Fruit fly (Drosophila melanogaster) whole organism, embryonic: ENCODE measurements around the gene CG31431.
A peak's percentile ranks its signal among the peaks of the same experiment; 100 is the strongest.

ENCODE experiments used
- Ada2b ChIP-seq: fragments of 200-800 bp; sonication (Bioruptor generic); IDR thresholded peaks from 2 replicates; pipeline ENCODE4 v1.3.6; 2022; ENCODE audit warnings: missing biosample characterization, missing genetic modification characterization
- Bgb ChIP-seq: fragments of 200-800 bp; sonication (Bioruptor generic); IDR thresholded peaks from 2 replicates; pipeline ENCODE4 v1.3.6; 2022; ENCODE audit warnings: missing biosample characterization, missing genetic modification characterization; ENCODE audit not compliant: partially characterized antibody
- Blimp-1 ChIP-seq: fragments of 200-800 bp; sonication (Bioruptor generic); optimal IDR thresholded peaks from 3 replicates; lab custom pipeline; 2018; ENCODE audit warnings: missing biosample characterization, missing genetic modification characterization, mild to moderate bottlenecking, moderate library complexity, missing genetic modification reagents
- CG10267 ChIP-seq: fragments of 200-800 bp; sonication (Bioruptor generic); optimal IDR thresholded peaks from 2 replicates; lab custom pipeline; 2018; ENCODE audit warnings: missing biosample characterization, mild to moderate bottlenecking, missing genetic modification characterization, moderate library complexity
- CG10543 ChIP-seq: fragments of 200-800 bp; sonication (Bioruptor generic); optimal IDR thresholded peaks from 3 replicates; lab custom pipeline; 2017; ENCODE audit warnings: missing biosample characterization, mild to moderate bottlenecking, missing genetic modification characterization, moderate library complexity
- CG12299 ChIP-seq: fragments of 200-800 bp; sonication (Bioruptor generic); optimal IDR thresholded peaks from 2 replicates; lab custom pipeline; 2018; ENCODE audit warnings: missing biosample characterization, mild to moderate bottlenecking, missing genetic modification characterization
- CG12744 ChIP-seq: fragments of 200-800 bp; sonication (Bioruptor generic); optimal IDR thresholded peaks from 2 replicates; lab custom pipeline; 2016; ENCODE audit warnings: missing biosample characterization, missing genetic modification characterization
- CG13123 ChIP-seq: fragments of 200-800 bp; sonication (Bioruptor generic); optimal IDR thresholded peaks from 2 replicates; lab custom pipeline; 2016; ENCODE audit warnings: missing biosample characterization, missing genetic modification characterization
- CG14050 ChIP-seq: fragments of 200-800 bp; sonication (Bioruptor generic); IDR thresholded peaks from 3 replicates; pipeline ENCODE4 v1.3.6; 2022; ENCODE audit warnings: missing biosample characterization, missing genetic modification characterization
- CG14860 ChIP-seq: fragments of 200-800 bp; sonication (Bioruptor generic); IDR thresholded peaks from 3 replicates; pipeline ENCODE4 v1.3.6; 2022; ENCODE audit warnings: missing biosample characterization, missing genetic modification characterization; ENCODE audit not compliant: partially characterized antibody
- CG15269 ChIP-seq: fragments of 200-800 bp; sonication (Bioruptor generic); optimal IDR thresholded peaks from 2 replicates; lab custom pipeline; 2018; ENCODE audit warnings: missing biosample characterization, mild to moderate bottlenecking, missing genetic modification characterization, moderate library complexity
- CG17328 ChIP-seq: fragments of 200-800 bp; sonication (Bioruptor generic); IDR thresholded peaks from 2 replicates; pipeline ENCODE4 v1.3.6; 2022; ENCODE audit warnings: missing biosample characterization, missing genetic modification characterization
- CG2116 ChIP-seq: fragments of 200-800 bp; sonication (Bioruptor generic); optimal IDR thresholded peaks from 3 replicates; lab custom pipeline; 2018; ENCODE audit warnings: missing biosample characterization, mild to moderate bottlenecking, missing genetic modification characterization
- CG2889 ChIP-seq: fragments of 200-800 bp; sonication (Bioruptor generic); IDR thresholded peaks from 3 replicates; pipeline ENCODE4 v1.3.6; 2022; ENCODE audit warnings: missing biosample characterization, missing genetic modification characterization
- CG30403 ChIP-seq: fragments of 200-800 bp; sonication (Bioruptor generic); optimal IDR thresholded peaks from 3 replicates; lab custom pipeline; 2016; ENCODE audit warnings: missing biosample characterization, missing genetic modification characterization
- CG31224 ChIP-seq: fragments of 200-800 bp; sonication (Bioruptor generic); IDR thresholded peaks from 2 replicates; pipeline ENCODE4 v1.3.6; 2022; ENCODE audit warnings: missing biosample characterization, missing genetic modification characterization
- CG33557 ChIP-seq: fragments of 200-800 bp; sonication (Bioruptor generic); optimal IDR thresholded peaks from 2 replicates; lab custom pipeline; 2019; ENCODE audit warnings: missing biosample characterization, mild to moderate bottlenecking, missing genetic modification characterization, moderate library complexity
- CG4730 ChIP-seq: fragments of 200-800 bp; sonication (Bioruptor generic); IDR thresholded peaks from 2 replicates; pipeline ENCODE4 v1.3.6; 2022; ENCODE audit warnings: missing biosample characterization, missing genetic modification characterization
- CG6272 ChIP-seq: fragments of 200-800 bp; sonication (Bioruptor generic); IDR thresholded peaks from 2 replicates; pipeline ENCODE4 v1.3.6; 2022; ENCODE audit warnings: missing biosample characterization, missing genetic modification characterization
- CG9609 ChIP-seq: fragments of 200-800 bp; sonication (Bioruptor generic); optimal IDR thresholded peaks from 3 replicates; lab custom pipeline; 2016; ENCODE audit warnings: missing biosample characterization, missing genetic modification characterization
- CTCF ChIP-seq: fragments of 200-800 bp; sonication (Bioruptor generic); optimal IDR thresholded peaks from 2 replicates; lab custom pipeline; 2017; ENCODE audit warnings: missing biosample characterization, mild to moderate bottlenecking, missing genetic modification characterization, moderate library complexity
- D19A ChIP-seq: fragments of 200-800 bp; optimal IDR thresholded peaks from 3 replicates; lab custom pipeline; 2019; ENCODE audit warnings: missing biosample characterization, mild to moderate bottlenecking, missing genetic modification characterization, moderate library complexity
- Dek ChIP-seq: fragments of 200-800 bp; sonication (Bioruptor generic); optimal IDR thresholded peaks from 3 replicates; lab custom pipeline; 2019; ENCODE audit warnings: missing biosample characterization, mild to moderate bottlenecking, missing genetic modification characterization, moderate library complexity
- ERR ChIP-seq: fragments of 200-800 bp; sonication (Bioruptor generic); optimal IDR thresholded peaks from 2 replicates; lab custom pipeline; 2016; ENCODE audit warnings: missing biosample characterization, missing genetic modification characterization
- H2.0 ChIP-seq: fragments of 200-800 bp; sonication (Bioruptor generic); IDR thresholded peaks from 2 replicates; pipeline ENCODE4 v1.3.6; 2022; ENCODE audit warnings: missing biosample characterization, missing genetic modification characterization
- Lim3 ChIP-seq: fragments of 200-800 bp; sonication (Bioruptor generic); IDR thresholded peaks from 2 replicates; pipeline ENCODE4 v1.3.6; 2022; ENCODE audit warnings: missing biosample characterization, missing genetic modification characterization
- Lpt ChIP-seq: fragments of >200 bp; optimal IDR thresholded peaks from 2 replicates; lab custom pipeline; 2018; ENCODE audit warnings: missing biosample characterization, missing genetic modification characterization
- NC2β ChIP-seq: fragments of 200-800 bp; sonication (Bioruptor generic); optimal IDR thresholded peaks from 2 replicates; lab custom pipeline; 2016; ENCODE audit warnings: missing biosample characterization, missing genetic modification characterization
- PHDP ChIP-seq: fragments of 200-800 bp; sonication (Bioruptor generic); optimal IDR thresholded peaks from 3 replicates; lab custom pipeline; 2018; ENCODE audit warnings: missing biosample characterization, mild to moderate bottlenecking, missing genetic modification characterization, moderate library complexity
- Six4 ChIP-seq: fragments of 200-800 bp; sonication (Bioruptor generic); optimal IDR thresholded peaks from 2 replicates; lab custom pipeline; 2016; ENCODE audit warnings: missing biosample characterization, missing genetic modification characterization
- Sox102F ChIP-seq: fragments of 200-800 bp; sonication (Bioruptor generic); optimal IDR thresholded peaks from 2 replicates; lab custom pipeline; 2018; ENCODE audit warnings: missing biosample characterization, mild to moderate bottlenecking, missing genetic modification characterization, moderate library complexity
- Sry-β ChIP-seq: fragments of 200-800 bp; sonication (Bioruptor generic); optimal IDR thresholded peaks from 2 replicates; lab custom pipeline; 2018; ENCODE audit warnings: missing biosample characterization, mild to moderate bottlenecking, missing genetic modification characterization, moderate library complexity
- Sry-δ ChIP-seq: fragments of 200-800 bp; sonication (Bioruptor generic); optimal IDR thresholded peaks from 2 replicates; lab custom pipeline; 2016; ENCODE audit warnings: missing biosample characterization, missing genetic modification characterization
- Tbp ChIP-seq: fragments of >200 bp; optimal IDR thresholded peaks from 2 replicates; lab custom pipeline; 2018; ENCODE audit warnings: missing biosample characterization, missing genetic modification characterization
- Trl ChIP-seq, 3 experiments: fragments of >200 bp in 2 of 3; fragments of 200-800 bp in 1 of 3; sonication (Bioruptor generic) in 1 of 3; optimal IDR thresholded peaks; 2 replicates in 1 of 3; 3 replicates in 2 of 3; lab custom pipeline; 2016 to 2017; ENCODE audit warnings: missing biosample characterization in 1 of 3, missing genetic modification characterization in 1 of 3
- amos ChIP-seq: fragments of 200-800 bp; sonication (Bioruptor generic); IDR thresholded peaks from 2 replicates; pipeline ENCODE4 v1.3.6; 2022; ENCODE audit warnings: missing biosample characterization, missing genetic modification characterization; ENCODE audit not compliant: partially characterized antibody
- ara ChIP-seq: fragments of 200-800 bp; sonication (Bioruptor generic); IDR thresholded peaks from 2 replicates; pipeline ENCODE4 v1.3.6; 2022; ENCODE audit warnings: missing biosample characterization, missing genetic modification characterization
- ase ChIP-seq: fragments of 200-800 bp; sonication (Bioruptor generic); IDR thresholded peaks from 3 replicates; pipeline ENCODE4 v1.3.6; 2022; ENCODE audit warnings: missing biosample characterization, missing genetic modification characterization
- cato ChIP-seq: fragments of 200-800 bp; sonication (Bioruptor generic); optimal IDR thresholded peaks from 2 replicates; lab custom pipeline; 2016; ENCODE audit warnings: missing biosample characterization, missing genetic modification characterization, borderline replicate concordance
- caup ChIP-seq: fragments of 200-800 bp; sonication (Bioruptor generic); optimal IDR thresholded peaks from 3 replicates; lab custom pipeline; 2017; ENCODE audit warnings: missing biosample characterization, mild to moderate bottlenecking, missing genetic modification characterization, moderate library complexity; ENCODE audit not compliant: severe bottlenecking
- crol ChIP-seq: fragments of 200-800 bp; sonication (Bioruptor generic); IDR thresholded peaks from 2 replicates; pipeline ENCODE4 v1.3.6; 2022; ENCODE audit warnings: missing biosample characterization, missing genetic modification characterization
- dysf ChIP-seq: fragments of 200-800 bp; sonication (Bioruptor generic); IDR thresholded peaks from 3 replicates; pipeline ENCODE4 v1.3.6; 2022; ENCODE audit warnings: missing biosample characterization, missing genetic modification characterization
- esg ChIP-seq: fragments of 200-800 bp; sonication (Bioruptor generic); conservative IDR thresholded peaks from 2 replicates; pipeline ENCODE4 v1.3.6; 2022; ENCODE audit warnings: missing biosample characterization, missing genetic modification characterization
- ind ChIP-seq: fragments of 200-800 bp; sonication (Bioruptor generic); optimal IDR thresholded peaks from 3 replicates; lab custom pipeline; 2016; ENCODE audit warnings: missing biosample characterization, missing genetic modification characterization
- kni ChIP-seq: fragments of 200-800 bp; sonication (Bioruptor generic); optimal IDR thresholded peaks from 3 replicates; lab custom pipeline; 2017; ENCODE audit warnings: mild to moderate bottlenecking, missing biosample characterization, missing genetic modification reagents, missing genetic modification characterization
- pan ChIP-seq, 4 experiments: fragments of >200 bp in 3 of 4; fragments of 200-800 bp in 1 of 4; sonication (Bioruptor generic) in 1 of 4; optimal IDR thresholded peaks in 3 of 4; IDR thresholded peaks in 1 of 4; 2 replicates each; pipeline versions ENCODE4 v1.3.6 to Lab custom; 2017 to 2022; ENCODE audit warnings: missing biosample characterization in 2 of 4, missing genetic modification characterization in 2 of 4, mixed read lengths in 1 of 4
- run ChIP-seq: fragments of 200-800 bp; sonication (Bioruptor generic); optimal IDR thresholded peaks from 3 replicates; lab custom pipeline; 2018; ENCODE audit warnings: missing biosample characterization, mild to moderate bottlenecking, missing genetic modification characterization
- so ChIP-seq: fragments of 200-800 bp; sonication (Bioruptor generic); IDR thresholded peaks from 3 replicates; pipeline ENCODE4 v1.3.6; 2022; ENCODE audit warnings: missing biosample characterization, missing genetic modification characterization
- trem ChIP-seq: fragments of 200-800 bp; optimal IDR thresholded peaks from 3 replicates; lab custom pipeline; 2019; ENCODE audit warnings: missing biosample characterization, mild to moderate bottlenecking, missing genetic modification characterization, moderate library complexity
- vnd ChIP-seq: fragments of 200-800 bp; sonication (Bioruptor generic); IDR thresholded peaks from 3 replicates; pipeline ENCODE4 v1.3.6; 2022; ENCODE audit warnings: missing biosample characterization, missing genetic modification characterization; ENCODE audit not compliant: partially characterized antibody

Gene CG31431

DNA sequence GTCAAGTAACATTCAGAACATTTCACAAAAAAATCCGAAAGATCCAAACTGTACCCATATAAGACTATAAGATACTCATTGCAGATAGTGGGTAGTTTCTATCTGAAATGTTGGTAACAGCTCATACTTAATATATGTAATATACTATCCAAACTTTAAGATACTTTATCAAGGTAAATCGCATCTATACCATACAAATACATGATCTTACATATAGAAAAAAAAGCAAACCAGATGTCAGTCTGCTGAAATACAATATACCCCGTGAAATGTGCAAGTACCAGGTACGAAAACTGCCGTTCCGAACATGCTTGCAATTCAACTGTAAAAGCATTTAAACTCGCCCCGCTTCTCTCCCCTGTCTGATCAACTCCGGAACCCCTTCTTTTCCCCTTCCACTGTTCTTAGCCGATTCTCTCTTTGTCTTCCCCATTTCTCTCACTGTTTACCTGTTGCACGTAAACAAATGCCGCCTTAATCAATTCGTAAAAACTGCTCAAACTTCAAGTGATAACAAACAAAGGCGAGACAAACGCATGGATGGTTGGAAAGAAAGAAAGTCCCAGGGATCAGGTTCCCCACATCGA is 42.9 kb upstream of the CG31431 start (continued):
- TF ChIP-seq Bgb (GFP tag; lab: Robert Waterston, UW) (no peak), Ada2b (no peak), vnd (GFP tag; lab: Robert Waterston, UW) (no peak), H2.0 (GFP tag; lab: Robert Waterston, UW) (no peak), Sry-β (GFP tag; lab: Kevin White, UChicago) (no peak), dysf (GFP tag; lab: Robert Waterston, UW) (no peak), caup (GFP tag; lab: Kevin White, UChicago) (no peak), crol (GFP tag; lab: Robert Waterston, UW) (peak; percentile 87; the same call in 1 of the 2 replicates), pan (optimal IDR thresholded peaks at IDR 0.05; lab: Kevin White, UChicago) (no peak), pan (GFP tag; optimal IDR thresholded peaks at IDR 0.05 in 1 of 2, IDR thresholded peaks at IDR 0.05 in 1 of 2) (no peak), CG30403 (GFP tag; lab: Kevin White, UChicago) (no peak), CG2889 (GFP tag; lab: Robert Waterston, UW) (no peak), CG2116 (GFP tag; lab: Kevin White, UChicago) (no peak), CTCF (no peak), amos (GFP tag; lab: Robert Waterston, UW) (no peak), CG12299 (tag; lab: Kevin White, UChicago) (no peak), trem (tag; lab: Kevin White, UChicago) (no peak), esg (0 out of 2 replicates have a peak, but pooled peaks have one; percentile 9), Lpt (no peak), CG10543 (GFP tag; lab: Kevin White, UChicago) (no peak), ind (GFP tag; lab: Kevin White, UChicago) (no peak), PHDP (tag; lab: Kevin White, UChicago) (no peak), kni (GFP tag; lab: Kevin White, UChicago) (no peak), CG31224 (GFP tag; lab: Robert Waterston, UW) (no peak), cato (no peak), CG15269 (tag; lab: Kevin White, UChicago) (no peak), CG17328 (no peak), Trl (optimal IDR thresholded peaks at IDR 0.05; lab: Kevin White, UChicago) (no peak), Trl (GFP tag; optimal IDR thresholded peaks at IDR 0.05; lab: Kevin White, UChicago) (no peak), CG4730 (GFP tag; lab: Robert Waterston, UW) (no peak), CG14860 (GFP tag; lab: Robert Waterston, UW) (0 out of 3 replicates have a peak, but pooled peaks have one; percentile 16), Lim3 (GFP tag; lab: Robert Waterston, UW) (no peak), Dek (tag; lab: Kevin White, UChicago) (no peak), CG6272 (GFP tag; lab: Robert Waterston, UW) (no peak), CG9609 (GFP tag; lab: Kevin White, UChicago) (no peak), D19A (tag; lab: Kevin White, UChicago) (no peak), NC2β (no peak), CG33557 (GFP tag; lab: Kevin White, UChicago) (no peak), ara (no peak), Tbp (GFP tag; lab: Kevin White, UChicago) (no peak), Sry-δ (GFP tag; lab: Kevin White, UChicago) (no peak), Sox102F (peak; percentile 25), ase (no peak), ERR (GFP tag; lab: Kevin White, UChicago) (no peak), CG10267 (tag; lab: Kevin White, UChicago) (no peak), so (GFP tag; lab: Robert Waterston, UW) (no peak), run (tag; lab: Kevin White, UChicago) (no peak), Six4 (GFP tag; lab: Kevin White, UChicago) (no peak), CG14050 (GFP tag; lab: Robert Waterston, UW) (no peak), CG13123 (GFP tag; lab: Kevin White, UChicago) (no peak), CG12744 (GFP tag; lab: Kevin White, UChicago) (no peak), Blimp-1 (GFP tag; lab: Kevin White, UChicago) (no peak)
